Worm (Caenorhabditis elegans) whole organism, young adult: ENCODE measurements around the gene best-23.

Experiments used
- ama-1 ChIP-seq, 3 experiments: fragments of 150-350 bp in 1 of 3; sonication (generic microtip) in 2 of 3; optimal IDR thresholded peaks; 2 replicates each; lab custom pipeline; 2014 to 2018; ENCODE audit warnings: missing biosample characterization in 2 of 3, missing genetic modification characterization in 2 of 3, missing genetic modification reagents in 2 of 3
- bed-2 ChIP-seq: fragments of 200-800 bp; sonication (Bioruptor generic); IDR thresholded peaks from 2 replicates; pipeline ENCODE4 v1.3.6; 2022; ENCODE audit warnings: missing genetic modification reagents, missing genetic modification characterization, missing compliant biosample characterization
- him-1 ChIP-seq: sonication (generic microtip); optimal IDR thresholded peaks from 2 replicates; lab custom pipeline; 2016; ENCODE audit warnings: missing genotype, missing genetic modification reagents, missing genetic modification characterization, missing compliant biosample characterization
- let-607 ChIP-seq, 2 experiments: fragments of 200-800 bp in 1 of 2; sonication (Bioruptor generic) in 1 of 2; sonication (generic microtip) in 1 of 2; optimal IDR thresholded peaks; 2 replicates each; lab custom pipeline; 2016 to 2018; ENCODE audit warnings: mild to moderate bottlenecking in 2 of 2, missing compliant biosample characterization in 2 of 2, missing genetic modification characterization in 2 of 2, moderate library complexity in 2 of 2, missing genotype in 1 of 2
- lin-54 ChIP-seq: fragments of 200-800 bp; sonication (Bioruptor generic); optimal IDR thresholded peaks from 2 replicates; lab custom pipeline; 2018; ENCODE audit warnings: mild to moderate bottlenecking, missing genetic modification characterization, missing compliant biosample characterization
- madf-6 ChIP-seq: fragments of 200-800 bp; sonication (Bioruptor generic); IDR thresholded peaks from 2 replicates; pipeline ENCODE4 v1.3.6; 2022; ENCODE audit warnings: missing genetic modification reagents, missing genetic modification characterization, missing compliant biosample characterization
- nhr-90 ChIP-seq: sonication (generic microtip); optimal IDR thresholded peaks from 2 replicates; lab custom pipeline; 2016; ENCODE audit warnings: missing genotype, mild to moderate bottlenecking, missing genetic modification characterization, missing compliant biosample characterization

ce11 chrII:7907539-7907997, at the start of gene best-23:
- TF ChIP-seq him-1 (tag; lab: Kevin White, UChicago) (no peak), ama-1 (optimal IDR thresholded peaks at IDR 0.05; lab: Kevin White, UChicago) (no peak), ama-1 (GFP tag; optimal IDR thresholded peaks at IDR 0.05; lab: Kevin White, UChicago) (no peak), bed-2 (GFP tag; lab: Robert Waterston, UW) (no peak), madf-6 (GFP tag; lab: Robert Waterston, UW) (no peak), let-607 (tag; optimal IDR thresholded peaks at IDR 0.05; lab: Kevin White, UChicago) (no peak), lin-54 (GFP tag; lab: Kevin White, UChicago) (no peak), nhr-90 (tag; lab: Kevin White, UChicago) (no peak)
